Worm (Caenorhabditis elegans): ENCODE measurements around the gene Y49E10.21.

Gene Y49E10.21

ce11 chrIII:12472497-12472896, 15.1 kb downstream of the Y49E10.21 start, which contains the start of gene cccp-1:
TSS of gene cccp-1 (plus strand) at chrIII:12472873.
- TF ChIP-seq nhr-11 (tag; optimal IDR thresholded peaks at IDR 0.05) (no peak), lsy-2 (tag; optimal IDR thresholded peaks at IDR 0.05) (peak in 1 of 2 experiments; percentile 53), nhr-23 (tag; optimal IDR thresholded peaks at IDR 0.05) (no peak), ama-1 (optimal IDR thresholded peaks at IDR 0.05) (no peak), sma-9 (GFP tag; optimal IDR thresholded peaks at IDR 0.05) (no peak), sma-9 (tag; optimal IDR thresholded peaks at IDR 0.05) (no peak), Y55F3AM.14 (GFP tag; optimal IDR thresholded peaks at IDR 0.05) (no peak), nhr-10 (tag; optimal IDR thresholded peaks at IDR 0.05) (no peak), mbf-1 (tag; optimal IDR thresholded peaks at IDR 0.05) (no peak), lin-39 (tag; optimal IDR thresholded peaks at IDR 0.05) (no peak), R02D3.7 (tag; optimal IDR thresholded peaks at IDR 0.05) (no peak), zag-1 (tag; optimal IDR thresholded peaks at IDR 0.05) (peak; percentile 48), lin-13 (GFP tag; optimal IDR thresholded peaks at IDR 0.05) (no peak), unc-55 (GFP tag; optimal IDR thresholded peaks at IDR 0.05) (peak; percentile 75), nhr-77 (tag; optimal IDR thresholded peaks at IDR 0.05) (no peak), alr-1 (tag; optimal IDR thresholded peaks at IDR 0.05) (no peak), ztf-11 (tag; optimal IDR thresholded peaks at IDR 0.05) (no peak), skn-1 (tag; optimal IDR thresholded peaks at IDR 0.05) (no peak), fos-1 (tag; optimal IDR thresholded peaks at IDR 0.05) (peak; percentile 13), lin-11 (tag; optimal IDR thresholded peaks at IDR 0.05) (peak; percentile 12), crh-2 (tag; optimal IDR thresholded peaks at IDR 0.05) (peak; percentile 48), snpc-4 (tag; optimal IDR thresholded peaks at IDR 0.05) (no peak), ZK546.5 (tag; optimal IDR thresholded peaks at IDR 0.05) (no peak), nhr-6 (tag; optimal IDR thresholded peaks at IDR 0.05) (no peak), aly-2 (tag; optimal IDR thresholded peaks at IDR 0.05) (no peak), sem-4 (tag; optimal IDR thresholded peaks at IDR 0.05) (no peak), gmeb-1 (tag; optimal IDR thresholded peaks at IDR 0.05) (no peak), nhr-21 (tag; optimal IDR thresholded peaks at IDR 0.05) (no peak), nhr-25 (tag; optimal IDR thresholded peaks at IDR 0.05) (no peak), ztf-1 (GFP tag; conservative IDR thresholded peaks at IDR 0.05) (no peak), nhr-129 (tag; optimal IDR thresholded peaks at IDR 0.05) (peak; percentile 33), mdl-1 (tag; optimal IDR thresholded peaks at IDR 0.05) (peak in 1 of 2 experiments; percentile 54), elt-1 (tag; optimal IDR thresholded peaks at IDR 0.05) (no peak), nhr-237 (tag; optimal IDR thresholded peaks at IDR 0.05) (no peak), blmp-1 (tag; optimal IDR thresholded peaks at IDR 0.05; ENCODE audit: insufficient read depth) (no peak), mab-5 (tag; optimal IDR thresholded peaks at IDR 0.05) (peak; percentile 2), nhr-12 (tag; optimal IDR thresholded peaks at IDR 0.05) (no peak), ceh-16 (tag; optimal IDR thresholded peaks at IDR 0.05) (no peak), elt-3 (tag; optimal IDR thresholded peaks at IDR 0.05) (no peak), dmd-4 (tag; optimal IDR thresholded peaks at IDR 0.05) (no peak), peb-1 (tag; optimal IDR thresholded peaks at IDR 0.05) (no peak), C34F6.9 (tag; optimal IDR thresholded peaks at IDR 0.05) (peak; percentile 67), F13H6.1 (tag; optimal IDR thresholded peaks at IDR 0.05) (no peak), ztf-4 (tag; optimal IDR thresholded peaks at IDR 0.05) (no peak), egl-27 (tag; optimal IDR thresholded peaks at IDR 0.05) (no peak)

- no peak for TF ChIP-seq nhr-25 (tag; optimal IDR thresholded peaks at IDR 0.05)
- no peak for TF ChIP-seq elt-1 (tag; optimal IDR thresholded peaks at IDR 0.05)
- TF ChIP-seq nhr-12 (tag; optimal IDR thresholded peaks at IDR 0.05): no peak
- no peak for TF ChIP-seq gmeb-1 (tag; optimal IDR thresholded peaks at IDR 0.05)
- TF ChIP-seq nhr-10 (tag; optimal IDR thresholded peaks at IDR 0.05): no peak
- no peak for TF ChIP-seq unc-39 (tag; optimal IDR thresholded peaks at IDR 0.05)
- no peak for TF ChIP-seq ama-1 (optimal IDR thresholded peaks at IDR 0.05)
- no peak for TF ChIP-seq peb-1 (tag; optimal IDR thresholded peaks at IDR 0.05)
- TF ChIP-seq F13H6.1 (tag; optimal IDR thresholded peaks at IDR 0.05): no peak
- no peak for TF ChIP-seq ztf-4 (tag; optimal IDR thresholded peaks at IDR 0.05)
- TF ChIP-seq dmd-4 (tag; optimal IDR thresholded peaks at IDR 0.05): no peak
- TF ChIP-seq mab-5 (tag; optimal IDR thresholded peaks at IDR 0.05): no peak
- TF ChIP-seq lsy-2 (tag; optimal IDR thresholded peaks at IDR 0.05): no peak
- TF ChIP-seq crh-2 (tag; optimal IDR thresholded peaks at IDR 0.05): no peak
- TF ChIP-seq unc-62 (GFP tag; optimal IDR thresholded peaks at IDR 0.05): no peak
- no peak for TF ChIP-seq ZK546.5 (tag; optimal IDR thresholded peaks at IDR 0.05)
- TF ChIP-seq Y55F3AM.14 (GFP tag; optimal IDR thresholded peaks at IDR 0.05): no peak
- TF ChIP-seq C34F6.9 (tag; optimal IDR thresholded peaks at IDR 0.05): no peak
- TF ChIP-seq nhr-6 (tag; optimal IDR thresholded peaks at IDR 0.05): no peak
Observed at ce11 chrIII:12484432-12484831, 27.0 kb downstream of the Y49E10.21 start, which contains the start of gene arrd-16. TSS of gene arrd-16 (plus strand) at chrIII:12484732.

Measured in whole organism, L2 larva.